Fruit fly (Drosophila melanogaster) ovary, adult (tissue): ENCODE results near the gene CG16713.

Experiments used
- CG17801 ChIP-seq: fragments of 200-800 bp; optimal IDR thresholded peaks from 2 replicates; lab custom pipeline; 2019; ENCODE audit warnings: missing biosample characterization, mild to moderate bottlenecking, missing genetic modification characterization, moderate library complexity; ENCODE audit not compliant: partially characterized antibody

Gene CG16713

DNA sequence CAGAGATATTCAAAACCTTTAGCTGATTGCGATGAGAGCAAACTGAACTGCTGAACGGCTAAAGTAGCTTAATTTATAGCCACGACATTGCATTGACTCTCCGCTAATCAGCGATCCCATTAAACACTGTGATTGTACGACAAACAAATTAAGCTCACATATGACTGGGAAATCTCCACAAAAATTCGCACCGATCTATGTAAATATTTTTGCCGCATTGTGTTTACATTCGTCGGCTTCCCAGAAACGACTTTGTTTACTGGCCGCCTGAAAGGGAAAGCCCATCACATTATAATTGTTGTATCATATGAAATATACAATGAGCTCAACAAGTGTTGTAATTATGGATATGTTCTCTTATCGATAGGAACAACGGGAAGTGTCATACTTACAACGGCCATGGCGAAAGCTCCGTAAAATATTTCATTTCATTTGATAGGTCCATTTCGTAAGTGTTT, at the start of gene CG16713:
TSS of gene CG16713 (minus strand) at position 51 of the 458 bp plus-strand sequence.
- no peak for TF ChIP-seq CG17801 (GFP tag; lab: Kevin White, UChicago)

- no peak for TF ChIP-seq CG17801 (GFP tag; lab: Kevin White, UChicago)
Measured at dm6 chr2L:3740443-3740842, 45.2 kb upstream of the CG16713 start.

DNA sequence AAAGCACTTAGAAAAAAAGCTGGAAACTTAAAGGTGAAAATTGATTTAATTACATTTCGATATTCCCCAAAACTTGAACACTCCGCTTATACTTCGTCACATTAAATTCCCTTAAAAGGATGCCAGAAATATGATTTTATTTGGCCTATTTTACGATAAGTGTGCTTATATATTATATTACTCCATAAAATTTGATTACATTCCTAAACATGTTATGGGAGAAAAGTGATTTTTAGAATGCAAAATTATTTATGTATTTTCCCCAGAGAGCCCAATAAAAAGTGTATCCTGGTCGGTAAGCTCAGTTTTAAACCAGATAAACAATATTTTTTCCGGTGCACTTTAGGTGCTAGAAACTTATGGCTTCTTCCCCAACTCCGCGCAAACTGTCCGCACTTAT, 42.5 kb upstream of the CG16713 start:
- no peak for TF ChIP-seq CG17801 (GFP tag; lab: Kevin White, UChicago)

DNA sequence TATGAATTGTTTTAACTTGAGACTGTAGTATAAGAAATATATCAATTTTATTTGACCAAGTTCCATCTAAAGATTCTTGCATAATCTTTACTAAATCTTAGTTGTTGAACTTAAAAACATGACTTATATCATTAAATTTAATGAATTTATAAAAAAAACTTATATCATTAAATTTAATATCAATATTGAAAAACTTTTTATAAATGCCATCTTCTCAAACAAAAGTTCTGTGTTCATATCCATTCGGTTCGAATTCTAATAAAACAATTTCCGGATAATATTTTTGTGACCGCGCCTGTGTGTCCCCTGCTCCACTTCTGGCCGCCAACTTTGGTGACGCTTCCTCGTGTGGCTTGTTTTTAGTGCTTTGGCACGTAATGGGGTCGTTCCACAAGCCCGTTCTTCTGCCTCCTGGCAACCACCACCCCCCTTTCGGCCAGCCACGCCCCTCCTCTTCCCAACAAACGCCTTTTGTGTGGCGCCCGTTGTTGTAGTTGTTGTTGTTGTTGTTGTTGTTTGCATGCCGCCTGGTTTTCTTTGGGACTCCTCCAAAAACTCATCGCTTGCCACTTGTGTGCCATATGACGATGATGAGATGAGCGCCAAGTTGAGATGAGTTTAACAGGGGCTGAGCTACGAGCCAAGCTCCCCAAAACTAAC, 41.9 kb upstream of the CG16713 start:
- no peak for TF ChIP-seq CG17801 (GFP tag; lab: Kevin White, UChicago)

dm6 chr2L:3731055-3731454, 35.8 kb upstream of the CG16713 start:
- TF ChIP-seq CG17801 (GFP tag; lab: Kevin White, UChicago), result no peak

DNA sequence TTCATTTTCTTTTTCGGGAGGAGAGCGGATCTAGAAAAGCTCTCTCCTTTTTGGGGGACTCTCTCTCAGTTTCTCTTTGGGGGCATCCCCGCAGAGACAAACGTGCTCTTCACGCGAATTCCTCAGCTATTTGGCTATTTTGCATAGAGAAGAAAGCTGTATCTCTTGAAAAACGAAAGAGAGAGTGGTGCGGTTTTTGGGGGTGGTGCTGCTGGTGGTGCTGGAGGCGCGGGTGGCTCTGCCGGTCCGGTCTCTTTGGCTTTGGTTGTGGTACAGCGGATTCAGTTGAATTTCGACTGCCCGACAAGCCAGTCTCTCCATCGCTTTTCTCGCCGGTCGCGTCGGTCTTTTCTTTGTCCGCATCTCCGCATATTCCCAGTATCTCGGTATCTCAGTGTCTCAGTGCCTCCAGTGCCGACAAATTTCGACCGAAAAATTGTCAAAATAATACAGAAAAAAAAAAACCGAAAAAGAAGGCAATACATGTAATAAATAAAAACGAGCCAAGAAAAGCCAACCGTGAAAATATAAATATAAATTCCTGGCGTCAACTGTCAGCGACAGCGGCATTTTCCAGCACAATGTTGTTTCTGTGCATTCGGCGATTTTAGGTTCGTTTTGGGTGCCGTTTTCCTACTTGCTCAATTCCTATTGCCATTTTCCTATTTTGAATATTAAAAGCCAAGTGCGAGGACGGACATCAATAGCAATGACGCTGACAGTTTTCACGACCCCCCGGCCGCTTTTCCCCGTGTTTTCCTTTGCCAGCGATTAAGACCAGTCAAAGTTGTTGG, 35.2 kb upstream of the CG16713 start, which contains the start of gene CG10019:
TSS of gene CG10019 (plus strand) at position 285 of the 794 bp plus-strand sequence.
- no peak for TF ChIP-seq CG17801 (GFP tag; lab: Kevin White, UChicago)

DNA sequence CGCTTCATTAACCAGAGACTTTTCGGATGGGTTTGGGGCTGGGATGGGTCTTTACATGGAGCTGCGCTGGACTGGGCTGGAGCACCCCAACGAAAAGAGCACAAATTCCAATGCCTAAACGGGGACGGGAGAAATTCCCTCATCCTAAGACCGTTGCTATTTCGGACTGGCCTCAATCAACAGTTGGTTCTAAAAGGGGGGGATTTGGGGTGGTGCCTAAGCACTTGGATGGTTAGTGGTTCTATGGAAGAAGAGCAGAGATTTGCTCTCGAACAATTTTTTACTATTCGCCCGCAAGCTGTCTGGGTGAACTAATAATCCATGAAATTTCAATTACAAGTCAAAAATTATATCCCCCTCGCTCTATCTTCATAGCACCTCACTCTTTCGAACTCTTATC, 34.4 kb upstream of the CG16713 start:
- TF ChIP-seq CG17801 (GFP tag; lab: Kevin White, UChicago), result no peak

- no peak for TF ChIP-seq CG17801 (GFP tag; lab: Kevin White, UChicago)
Measured at dm6 chr2L:3719414-3719959, 24.3 kb upstream of the CG16713 start.

- no peak for TF ChIP-seq CG17801 (GFP tag; lab: Kevin White, UChicago)
Measured at dm6 chr2L:3717673-3718235, 22.5 kb upstream of the CG16713 start, which contains the start of the genes lectin-24A and Shaw. Gene lectin-24A, minus strand, starts transcription at chr2L:3717773. Gene Shaw, plus strand, starts transcription at chr2L:3718185.

DNA sequence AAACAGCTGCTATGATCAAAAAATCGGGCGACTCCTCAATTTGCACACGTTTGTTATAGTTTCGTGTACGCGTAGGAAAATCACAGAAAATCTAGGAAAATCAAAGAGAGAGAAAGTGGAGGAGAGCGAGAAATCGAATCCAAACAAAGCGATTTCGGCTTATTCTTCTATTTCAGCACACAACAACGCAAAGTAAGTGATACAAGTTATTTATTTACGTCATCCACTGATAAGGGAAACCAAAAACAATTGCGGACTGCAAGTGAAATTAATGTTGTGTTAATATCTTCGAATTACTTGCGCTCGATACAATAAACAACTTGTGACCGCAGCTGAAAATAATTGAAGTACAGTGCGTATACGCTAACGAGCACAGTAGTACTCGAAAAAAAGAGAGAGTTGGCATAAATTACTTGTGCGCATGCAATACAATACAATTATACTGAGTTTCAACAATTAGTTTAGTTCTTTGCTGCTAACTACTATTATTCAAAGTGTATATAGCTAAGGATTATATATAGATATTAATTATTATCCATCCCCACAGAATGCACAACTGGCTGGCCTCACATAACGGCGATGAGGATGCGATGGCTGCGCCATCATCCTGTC, 18.4 kb upstream of the CG16713 start:
- no peak for TF ChIP-seq CG17801 (GFP tag; lab: Kevin White, UChicago)

DNA sequence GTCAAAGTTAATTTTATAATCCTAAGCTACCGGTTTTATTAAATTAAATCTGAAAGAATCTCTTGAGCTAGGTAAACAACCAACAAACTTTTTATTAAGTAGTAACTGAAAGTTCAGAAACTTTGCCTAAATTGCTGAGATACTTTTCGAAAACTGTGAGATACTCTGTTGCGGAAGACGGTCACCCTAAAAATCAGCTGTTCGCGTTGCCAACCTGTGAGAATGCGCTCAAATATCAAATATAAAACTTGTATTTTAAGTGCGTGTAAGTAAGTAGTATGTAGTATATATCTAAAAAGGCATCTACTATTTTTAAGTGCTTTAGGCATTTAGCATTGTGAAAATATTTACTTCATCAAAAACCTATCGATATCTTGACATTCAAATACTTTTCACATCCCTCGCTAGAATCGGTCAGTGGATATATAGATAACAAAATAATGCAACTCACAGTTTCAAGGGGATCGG, 17.8 kb upstream of the CG16713 start, which contains the start of the genes CG31955 and CG2818:
TSS of gene CG31955 (minus strand) at position 157 of the 468 bp plus-strand sequence.
TSS of gene CG2818 (plus strand) at position 412 of the 468 bp plus-strand sequence.
- TF ChIP-seq CG17801 (GFP tag; lab: Kevin White, UChicago), result no peak

DNA sequence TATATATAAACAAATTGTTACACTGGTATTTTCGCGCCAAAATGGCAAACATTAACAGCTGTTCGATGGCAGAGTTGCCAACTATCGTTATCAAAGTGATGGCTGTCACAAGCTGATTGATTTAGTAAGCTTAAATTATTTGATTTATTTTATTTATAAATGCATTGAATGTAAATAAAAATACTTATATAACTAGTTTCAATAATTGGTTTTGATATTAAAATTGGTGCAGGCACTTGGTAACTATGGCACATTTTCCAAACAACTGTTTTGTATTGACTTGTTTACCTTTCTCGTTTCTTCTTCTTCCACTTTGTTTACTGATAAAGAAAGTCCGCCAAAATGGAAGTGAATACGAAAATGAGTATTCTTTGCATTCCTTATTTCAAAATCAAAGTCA, 16.5 kb upstream of the CG16713 start, which contains the start of gene cutlet:
TSS of gene cutlet (minus strand) at position 84 of the 400 bp plus-strand sequence.
- peak; percentile 18 for TF ChIP-seq CG17801 (GFP tag; lab: Kevin White, UChicago)

dm6 chr2L:3706963-3707362, 11.8 kb upstream of the CG16713 start, which contains the start of gene CG31777:
Gene CG31777, minus strand, starts transcription at chr2L:3707063.
- TF ChIP-seq CG17801 (GFP tag; lab: Kevin White, UChicago), result no peak

- TF ChIP-seq CG17801 (GFP tag; lab: Kevin White, UChicago), result no peak
Measured at dm6 chr2L:3705438-3705921, 10.3 kb upstream of the CG16713 start, which contains the start of gene CG31778. Gene CG31778, minus strand, starts transcription at chr2L:3705488.
